Worm (Caenorhabditis elegans) whole organism, L2 larva: ENCODE results near the gene syp-1.

ENCODE experiments used
- aly-2 ChIP-seq: fragments of 150-350 bp; optimal IDR thresholded peaks from 2 replicates; lab custom pipeline; 2014; ENCODE audit warnings: missing biosample characterization, missing genetic modification characterization
- ceh-16 ChIP-seq: fragments of 150-350 bp; optimal IDR thresholded peaks from 2 replicates; lab custom pipeline; 2014; ENCODE audit warnings: missing biosample characterization, missing genetic modification characterization
- ceh-82 ChIP-seq: fragments of 150-350 bp; optimal IDR thresholded peaks from 2 replicates; lab custom pipeline; 2014; ENCODE audit warnings: missing biosample characterization, missing genetic modification characterization
- fos-1 ChIP-seq: fragments of 150-350 bp; optimal IDR thresholded peaks from 2 replicates; lab custom pipeline; 2014; ENCODE audit warnings: missing biosample characterization, missing genetic modification characterization
- mab-5 ChIP-seq: fragments of 150-350 bp; optimal IDR thresholded peaks from 2 replicates; lab custom pipeline; 2014; ENCODE audit warnings: missing biosample characterization, missing genetic modification characterization
- nhr-23 ChIP-seq: fragments of 150-350 bp; optimal IDR thresholded peaks from 2 replicates; lab custom pipeline; 2014; ENCODE audit warnings: missing biosample characterization, missing genetic modification reagents, missing genetic modification characterization
- sem-4 ChIP-seq: fragments of 150-350 bp; optimal IDR thresholded peaks from 2 replicates; lab custom pipeline; 2014; ENCODE audit warnings: missing biosample characterization, missing genetic modification reagents, missing genetic modification characterization
- skn-1 ChIP-seq: sonication (generic microtip); optimal IDR thresholded peaks from 2 replicates; lab custom pipeline; 2017; ENCODE audit warnings: missing biosample characterization, missing genetic modification characterization
- snpc-4 ChIP-seq: fragments of 150-350 bp; optimal IDR thresholded peaks from 2 replicates; lab custom pipeline; 2014; ENCODE audit warnings: missing biosample characterization, missing genetic modification characterization
- ztf-11 ChIP-seq: sonication (generic microtip); optimal IDR thresholded peaks from 2 replicates; lab custom pipeline; 2017; ENCODE audit warnings: missing biosample characterization, missing genetic modification characterization

ce11 chrV:16355941-16356340 is 48.1 kb upstream of the syp-1 start:
- TF ChIP-seq aly-2 (tag; lab: Kevin White, UChicago) (no peak), fos-1 (tag; lab: Kevin White, UChicago) (peak; percentile 87), ceh-16 (tag; lab: Kevin White, UChicago) (peak; percentile 67), ztf-11 (tag; lab: Kevin White, UChicago) (no peak), mab-5 (tag; lab: Kevin White, UChicago) (peak; percentile 1), ceh-82 (tag; lab: Kevin White, UChicago) (no peak), nhr-23 (tag; lab: Kevin White, UChicago) (no peak), snpc-4 (tag; lab: Kevin White, UChicago) (peak; percentile 80), sem-4 (tag; lab: Kevin White, UChicago) (peak; percentile 75), skn-1 (no peak)
